Fruit fly (Drosophila melanogaster): Measurements from ENCODE around the gene bru1.

bru1 gene

dm6 chr2L:12242780-12243179 lies 68.0 kb downstream of the bru1 start:
- no peak for TF ChIP-seq Hr83 (GFP tag; optimal IDR thresholded peaks at IDR 0.05; ENCODE audit: poor library complexity, severe bottlenecking)
- TF ChIP-seq brk (GFP tag; optimal IDR thresholded peaks at IDR 0.05) = no peak
- no peak for TF ChIP-seq jim (GFP tag; optimal IDR thresholded peaks at IDR 0.05)
- no peak for TF ChIP-seq CrebA (GFP tag; optimal IDR thresholded peaks at IDR 0.05; ENCODE audit: borderline replicate concordance)

- TF ChIP-seq pan (optimal IDR thresholded peaks at IDR 0.05) (no peak), fru (GFP tag; optimal IDR thresholded peaks at IDR 0.05) (no peak), Abd-B (GFP tag; optimal IDR thresholded peaks at IDR 0.05) (no peak), ey (GFP tag; optimal IDR thresholded peaks at IDR 0.05) (no peak), sv (GFP tag; optimal IDR thresholded peaks at IDR 0.05) (no peak), Hnf4 (GFP tag; optimal IDR thresholded peaks at IDR 0.05) (no peak), Hr83 (GFP tag; optimal IDR thresholded peaks at IDR 0.05; ENCODE audit: poor library complexity, severe bottlenecking) (no peak), Hr78 (GFP tag; optimal IDR thresholded peaks at IDR 0.05) (no peak), usp (GFP tag; optimal IDR thresholded peaks at IDR 0.05) (no peak), Dfd (GFP tag; optimal IDR thresholded peaks at IDR 0.05) (no peak), Rel (GFP tag; optimal IDR thresholded peaks at IDR 0.05) (no peak), Rel (tag; optimal IDR thresholded peaks at IDR 0.05) (no peak), woc (GFP tag; optimal IDR thresholded peaks at IDR 0.05) (no peak), OdsH (GFP tag; optimal IDR thresholded peaks at IDR 0.05) (no peak), jim (GFP tag; optimal IDR thresholded peaks at IDR 0.05) (no peak), lola (GFP tag; optimal IDR thresholded peaks at IDR 0.05) (no peak), rgr (GFP tag; optimal IDR thresholded peaks at IDR 0.05) (no peak)
Measured at dm6 chr2L:12252287-12252686, 77.5 kb downstream of the bru1 start.

dm6 chr2L:12271267-12271666 lies 96.5 kb downstream of the bru1 start:
- TF ChIP-seq CrebA (GFP tag; optimal IDR thresholded peaks at IDR 0.05; ENCODE audit: borderline replicate concordance) (no peak), pan (optimal IDR thresholded peaks at IDR 0.05) (no peak), Sp1 (GFP tag; optimal IDR thresholded peaks at IDR 0.05) (no peak), OdsH (GFP tag; optimal IDR thresholded peaks at IDR 0.05) (no peak), rgr (GFP tag; optimal IDR thresholded peaks at IDR 0.05) (no peak), Dfd (GFP tag; optimal IDR thresholded peaks at IDR 0.05) (no peak), brk (GFP tag; optimal IDR thresholded peaks at IDR 0.05) (no peak), Dif (GFP tag; optimal IDR thresholded peaks at IDR 0.05; ENCODE audit: partially characterized antibody) (no peak), CG9705 (GFP tag; optimal IDR thresholded peaks at IDR 0.05) (no peak), sage (GFP tag; optimal IDR thresholded peaks at IDR 0.05) (no peak), psq (GFP tag; optimal IDR thresholded peaks at IDR 0.05) (no peak), CG32264 (GFP tag; optimal IDR thresholded peaks at IDR 0.05) (no peak), h (GFP tag; optimal IDR thresholded peaks at IDR 0.05) (no peak), Jra (GFP tag; optimal IDR thresholded peaks at IDR 0.05) (no peak)

- TF ChIP-seq dmrt93B (GFP tag; optimal IDR thresholded peaks at IDR 0.05) (no peak), CrebA (GFP tag; optimal IDR thresholded peaks at IDR 0.05; ENCODE audit: borderline replicate concordance) (no peak), tai (GFP tag; optimal IDR thresholded peaks at IDR 0.05) (no peak), sv (GFP tag; optimal IDR thresholded peaks at IDR 0.05) (no peak), woc (GFP tag; optimal IDR thresholded peaks at IDR 0.05) (no peak), Hr78 (GFP tag; optimal IDR thresholded peaks at IDR 0.05) (no peak), Myc (optimal IDR thresholded peaks at IDR 0.05) (no peak), GATAd (GFP tag; optimal IDR thresholded peaks at IDR 0.05) (no peak), CG32264 (GFP tag; optimal IDR thresholded peaks at IDR 0.05) (no peak), Dif (GFP tag; optimal IDR thresholded peaks at IDR 0.05; ENCODE audit: partially characterized antibody) (no peak), foxo (GFP tag; optimal IDR thresholded peaks at IDR 0.05) (no peak), h (GFP tag; optimal IDR thresholded peaks at IDR 0.05) (no peak), Mio (GFP tag; optimal IDR thresholded peaks at IDR 0.05) (no peak), jim (GFP tag; optimal IDR thresholded peaks at IDR 0.05) (no peak), OdsH (GFP tag; optimal IDR thresholded peaks at IDR 0.05) (no peak), N (GFP tag; optimal IDR thresholded peaks at IDR 0.05) (no peak), rgr (GFP tag; optimal IDR thresholded peaks at IDR 0.05) (no peak), brk (GFP tag; optimal IDR thresholded peaks at IDR 0.05) (no peak), Vsx2 (GFP tag; optimal IDR thresholded peaks at IDR 0.05; ENCODE audit: partially characterized antibody) (no peak)
Measured at dm6 chr2L:12272373-12272772, 97.6 kb downstream of the bru1 start.
